Worm (Caenorhabditis elegans): ENCODE measurements around the gene sra-32.

DNA sequence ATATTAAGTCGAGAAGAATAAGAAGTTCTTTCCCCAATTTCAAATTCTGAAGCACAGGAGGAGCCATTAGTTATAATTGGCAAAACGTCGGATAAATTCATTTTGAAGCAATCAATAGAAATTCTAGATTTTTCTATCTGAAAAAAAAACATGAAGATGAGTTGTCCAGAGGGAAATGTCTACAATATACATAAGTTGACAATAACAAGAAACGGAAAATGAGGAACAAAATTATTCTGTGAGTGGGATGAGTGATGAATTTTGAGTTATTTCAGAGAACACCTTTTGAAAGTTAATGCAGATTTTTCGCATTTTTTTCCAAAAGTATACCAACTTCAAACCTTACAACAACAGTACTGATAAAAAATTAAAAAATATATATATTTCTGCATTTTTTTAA, 8.9 kb upstream of the sra-32 start, which contains the start of gene sra-36:
- no peak for TF ChIP-seq T22C8.4 (GFP tag; IDR thresholded peaks at IDR 0.05)
- no peak for TF ChIP-seq cog-1 (tag; optimal IDR thresholded peaks at IDR 0.05)
- no peak for TF ChIP-seq med-1 (GFP tag; optimal IDR thresholded peaks at IDR 0.05; ENCODE audit: insufficient read depth)
- TF ChIP-seq ztf-29 (GFP tag; IDR thresholded peaks at IDR 0.05), result no peak
- no peak for TF ChIP-seq tab-1 (GFP tag; IDR thresholded peaks at IDR 0.05)
- no peak for TF ChIP-seq flt-1 (GFP tag; IDR thresholded peaks at IDR 0.05)
- TF ChIP-seq ztf-23 (GFP tag; IDR thresholded peaks at IDR 0.05), result no peak
- TF ChIP-seq klf-2 (GFP tag; conservative IDR thresholded peaks at IDR 0.05), result no peak
- no peak for TF ChIP-seq ref-1 (GFP tag; conservative IDR thresholded peaks at IDR 0.05)
